Fruit fly (Drosophila melanogaster) whole organism, embryonic: ENCODE data around the gene sloth1.
A peak's percentile ranks its signal among the peaks of the same experiment; 100 is the strongest.

Experiments
- BEAF-32 ChIP-seq: fragments of 200-800 bp; sonication (Bioruptor generic); optimal IDR thresholded peaks from 3 replicates; lab custom pipeline; 2017; ENCODE audit warnings: missing biosample characterization, missing genetic modification characterization, mild to moderate bottlenecking, moderate library complexity, missing genetic modification reagents
- BtbVII ChIP-seq: fragments of 200-800 bp; sonication (Bioruptor generic); optimal IDR thresholded peaks from 3 replicates; lab custom pipeline; 2017; ENCODE audit warnings: missing biosample characterization, mild to moderate bottlenecking, missing genetic modification characterization
- CG10462 ChIP-seq: fragments of 200-800 bp; sonication (Bioruptor generic); optimal IDR thresholded peaks from 2 replicates; lab custom pipeline; 2016; ENCODE audit warnings: missing biosample characterization, missing genetic modification characterization
- CG12155 ChIP-seq: fragments of 200-800 bp; sonication (Bioruptor generic); optimal IDR thresholded peaks from 3 replicates; lab custom pipeline; 2016; ENCODE audit warnings: missing biosample characterization, missing genetic modification characterization
- CG12236 ChIP-seq: fragments of 200-800 bp; sonication (Bioruptor generic); optimal IDR thresholded peaks from 2 replicates; lab custom pipeline; 2016; ENCODE audit warnings: missing biosample characterization, missing genetic modification characterization
- CG13123 ChIP-seq: fragments of 200-800 bp; sonication (Bioruptor generic); optimal IDR thresholded peaks from 2 replicates; lab custom pipeline; 2016; ENCODE audit warnings: missing biosample characterization, missing genetic modification characterization
- CG13424 ChIP-seq: fragments of 200-800 bp; sonication (Bioruptor generic); optimal IDR thresholded peaks from 2 replicates; lab custom pipeline; 2019; ENCODE audit warnings: missing biosample characterization, mild to moderate bottlenecking, missing genetic modification characterization, moderate library complexity
- CG14667 ChIP-seq: fragments of 200-800 bp; sonication (Bioruptor generic); IDR thresholded peaks from 2 replicates; pipeline ENCODE4 v1.3.6; 2022; ENCODE audit warnings: missing biosample characterization, missing genetic modification characterization
- CG1529 ChIP-seq: fragments of 200-800 bp; sonication (Bioruptor generic); optimal IDR thresholded peaks from 3 replicates; lab custom pipeline; 2018; ENCODE audit warnings: missing biosample characterization, missing genetic modification characterization
- CG15696 ChIP-seq: fragments of 200-800 bp; sonication (Bioruptor generic); optimal IDR thresholded peaks from 2 replicates; lab custom pipeline; 2019; ENCODE audit warnings: missing biosample characterization, mild to moderate bottlenecking, missing genetic modification characterization, moderate library complexity
- CG1602 ChIP-seq: fragments of 200-800 bp; sonication (Bioruptor generic); optimal IDR thresholded peaks from 3 replicates; lab custom pipeline; 2016; ENCODE audit warnings: missing biosample characterization, missing genetic modification characterization
- CG16863 ChIP-seq: fragments of 200-800 bp; sonication (Bioruptor generic); optimal IDR thresholded peaks from 3 replicates; lab custom pipeline; 2016; ENCODE audit warnings: missing biosample characterization, missing genetic modification characterization
- CG1792 ChIP-seq: fragments of 200-800 bp; sonication (Bioruptor generic); optimal IDR thresholded peaks from 2 replicates; lab custom pipeline; 2016; ENCODE audit warnings: missing biosample characterization, missing genetic modification characterization
- CG2889 ChIP-seq: fragments of 200-800 bp; sonication (Bioruptor generic); IDR thresholded peaks from 3 replicates; pipeline ENCODE4 v1.3.6; 2022; ENCODE audit warnings: missing biosample characterization, missing genetic modification characterization
- CG33213 ChIP-seq: fragments of 200-800 bp; sonication (Bioruptor generic); optimal IDR thresholded peaks from 3 replicates; lab custom pipeline; 2016; ENCODE audit warnings: missing biosample characterization, missing genetic modification characterization
- CG4707 ChIP-seq: fragments of 200-800 bp; sonication (Bioruptor generic); optimal IDR thresholded peaks from 2 replicates; lab custom pipeline; 2018; ENCODE audit warnings: missing biosample characterization, mild to moderate bottlenecking, missing genetic modification characterization, moderate library complexity
- CG6175 ChIP-seq: fragments of 200-800 bp; sonication (Bioruptor generic); IDR thresholded peaks from 3 replicates; pipeline ENCODE4 v1.3.6; 2022; ENCODE audit warnings: missing biosample characterization, missing genetic modification characterization
- CG6683 ChIP-seq: fragments of 200-800 bp; sonication (Bioruptor generic); optimal IDR thresholded peaks from 2 replicates; lab custom pipeline; 2017; ENCODE audit warnings: missing biosample characterization, mild to moderate bottlenecking, missing genetic modification characterization, missing genetic modification reagents
- CG7556 ChIP-seq: fragments of 200-800 bp; sonication (Bioruptor generic); optimal IDR thresholded peaks from 2 replicates; lab custom pipeline; 2017; ENCODE audit warnings: missing biosample characterization, mild to moderate bottlenecking, missing genetic modification characterization
- CG8290 ChIP-seq, 3 experiments: fragments of 200-800 bp; sonication (Bioruptor generic); optimal IDR thresholded peaks; 2 replicates each; lab custom pipeline; 2016 to 2019; ENCODE audit warnings: missing biosample characterization in 3 of 3, missing genetic modification characterization in 3 of 3, mild to moderate bottlenecking in 2 of 3, moderate library complexity in 1 of 3
- CG8924 ChIP-seq: fragments of 200-800 bp; optimal IDR thresholded peaks from 3 replicates; lab custom pipeline; 2019; ENCODE audit warnings: missing biosample characterization, mild to moderate bottlenecking, missing genetic modification characterization, moderate library complexity
- CG9609 ChIP-seq: fragments of 200-800 bp; sonication (Bioruptor generic); optimal IDR thresholded peaks from 3 replicates; lab custom pipeline; 2016; ENCODE audit warnings: missing biosample characterization, missing genetic modification characterization
- Fer3 ChIP-seq: fragments of 200-800 bp; sonication (Bioruptor generic); optimal IDR thresholded peaks from 2 replicates; lab custom pipeline; 2018; ENCODE audit warnings: missing biosample characterization, mild to moderate bottlenecking, missing genetic modification characterization, moderate library complexity
- Hr78 ChIP-seq, 2 experiments: fragments of 200-800 bp in 1 of 2; fragments of >200 bp in 1 of 2; sonication (Bioruptor generic) in 1 of 2; optimal IDR thresholded peaks; 2 replicates each; lab custom pipeline; 2017 to 2019; ENCODE audit warnings: missing biosample characterization in 2 of 2, missing genetic modification characterization in 2 of 2, mild to moderate bottlenecking in 1 of 2, moderate library complexity in 1 of 2
- Mrtf ChIP-seq: fragments of 200-800 bp; sonication (Bioruptor generic); IDR thresholded peaks from 3 replicates; pipeline ENCODE4 v1.3.6; 2022; ENCODE audit warnings: missing biosample characterization, missing genetic modification characterization
- NC2α ChIP-seq: fragments of 200-800 bp; sonication (Bioruptor generic); optimal IDR thresholded peaks from 2 replicates; lab custom pipeline; 2016; ENCODE audit warnings: missing biosample characterization, missing genetic modification characterization
- Nf-YA ChIP-seq: fragments of 200-800 bp; sonication (Bioruptor generic); IDR thresholded peaks from 2 replicates; pipeline ENCODE4 v1.3.6; 2022; ENCODE audit warnings: missing biosample characterization, missing genetic modification characterization
- Poxn ChIP-seq: fragments of 200-800 bp; sonication (Bioruptor generic); IDR thresholded peaks from 2 replicates; pipeline ENCODE4 v1.3.6; 2022; ENCODE audit warnings: missing biosample characterization, missing genetic modification characterization
- Ptx1 ChIP-seq: fragments of 200-800 bp; sonication (Bioruptor generic); IDR thresholded peaks from 2 replicates; pipeline ENCODE4 v1.3.6; 2022; ENCODE audit warnings: missing biosample characterization, missing genetic modification characterization
- Stat92E ChIP-seq, 3 experiments: fragments of >200 bp in 2 of 3; fragments of 200-800 bp in 1 of 3; sonication (Bioruptor generic) in 1 of 3; optimal IDR thresholded peaks; 2 replicates each; lab custom pipeline; 2017 to 2019; ENCODE audit warnings: missing biosample characterization in 3 of 3, missing genetic modification characterization in 3 of 3, mild to moderate bottlenecking in 1 of 3, moderate library complexity in 1 of 3
- Xrp1 ChIP-seq: fragments of 200-800 bp; sonication (Bioruptor generic); IDR thresholded peaks from 2 replicates; pipeline ENCODE4 v1.3.6; 2022; ENCODE audit warnings: missing biosample characterization, missing genetic modification characterization
- YL-1 ChIP-seq: fragments of 200-800 bp; sonication (Bioruptor generic); optimal IDR thresholded peaks from 3 replicates; lab custom pipeline; 2017; ENCODE audit warnings: missing biosample characterization, mild to moderate bottlenecking, missing genetic modification characterization
- abd-A ChIP-seq: fragments of 200-800 bp; sonication (Bioruptor generic); optimal IDR thresholded peaks from 3 replicates; lab custom pipeline; 2019; ENCODE audit warnings: missing biosample characterization, mild to moderate bottlenecking, missing genetic modification characterization, moderate library complexity
- cas ChIP-seq: fragments of 200-800 bp; sonication (Bioruptor generic); IDR thresholded peaks from 2 replicates; pipeline ENCODE4 v1.3.6; 2022; ENCODE audit warnings: missing biosample characterization, missing genetic modification characterization
- chif ChIP-seq, 2 experiments: fragments of 200-800 bp; sonication (Bioruptor generic); optimal IDR thresholded peaks; 3 replicates each; lab custom pipeline; 2016; ENCODE audit warnings: missing biosample characterization in 2 of 2, missing genetic modification characterization in 2 of 2
- emc ChIP-seq: fragments of 200-800 bp; sonication (Bioruptor generic); optimal IDR thresholded peaks from 2 replicates; lab custom pipeline; 2016; ENCODE audit warnings: missing biosample characterization, missing genetic modification characterization
- esg ChIP-seq: fragments of 200-800 bp; sonication (Bioruptor generic); conservative IDR thresholded peaks from 2 replicates; pipeline ENCODE4 v1.3.6; 2022; ENCODE audit warnings: missing biosample characterization, missing genetic modification characterization
- ewg ChIP-seq: fragments of 200-800 bp; sonication (Bioruptor generic); optimal IDR thresholded peaks from 3 replicates; lab custom pipeline; 2017; ENCODE audit warnings: mild to moderate bottlenecking, missing biosample characterization, missing genetic modification reagents, missing genetic modification characterization
- eyg ChIP-seq: fragments of 200-800 bp; sonication (Bioruptor generic); optimal IDR thresholded peaks from 3 replicates; lab custom pipeline; 2016; ENCODE audit warnings: missing biosample characterization, missing genetic modification characterization
- hkb ChIP-seq, 2 experiments: fragments of 200-800 bp in 1 of 2; fragments of >200 bp in 1 of 2; sonication (Bioruptor generic) in 1 of 2; IDR thresholded peaks in 1 of 2; optimal IDR thresholded peaks in 1 of 2; 2 replicates each; pipeline versions ENCODE4 v1.3.6 to Lab custom; 2017 to 2022; ENCODE audit warnings: missing biosample characterization in 1 of 2, missing genetic modification characterization in 1 of 2
- jing ChIP-seq: fragments of 200-800 bp; sonication (Bioruptor generic); optimal IDR thresholded peaks from 2 replicates; lab custom pipeline; 2018; ENCODE audit warnings: missing biosample characterization, mild to moderate bottlenecking, missing genetic modification characterization
- lilli ChIP-seq: fragments of 200-800 bp; sonication (Bioruptor generic); optimal IDR thresholded peaks from 3 replicates; lab custom pipeline; 2016; ENCODE audit warnings: missing biosample characterization, missing genetic modification characterization
- pnt ChIP-seq: fragments of 200-800 bp; sonication (Bioruptor generic); optimal IDR thresholded peaks from 3 replicates; lab custom pipeline; 2016; ENCODE audit warnings: missing biosample characterization, missing genetic modification characterization
- sens-2 ChIP-seq: fragments of 200-800 bp; sonication (Bioruptor generic); IDR thresholded peaks from 2 replicates; pipeline ENCODE4 v1.3.6; 2022; ENCODE audit warnings: missing biosample characterization, missing genetic modification characterization
- shn ChIP-seq: fragments of 200-800 bp; sonication (Bioruptor generic); optimal IDR thresholded peaks from 3 replicates; lab custom pipeline; 2016; ENCODE audit warnings: missing biosample characterization, missing genetic modification characterization
- sob ChIP-seq: fragments of 200-800 bp; sonication (Bioruptor generic); IDR thresholded peaks from 2 replicates; pipeline ENCODE4 v1.3.6; 2022; ENCODE audit warnings: missing biosample characterization, missing genetic modification characterization
- stc ChIP-seq: fragments of 200-800 bp; sonication (Bioruptor generic); IDR thresholded peaks from 2 replicates; pipeline ENCODE4 v1.3.6; 2022; ENCODE audit warnings: missing biosample characterization, missing genetic modification characterization
- tio ChIP-seq: fragments of 200-800 bp; sonication (Bioruptor generic); optimal IDR thresholded peaks from 2 replicates; lab custom pipeline; 2017; ENCODE audit warnings: missing biosample characterization, missing genetic modification characterization, inconsistent platforms
- wor ChIP-seq: fragments of 200-800 bp; sonication (Bioruptor generic); IDR thresholded peaks from 2 replicates; pipeline ENCODE4 v1.3.6; 2022; ENCODE audit warnings: missing biosample characterization, missing genetic modification characterization
- zen2 ChIP-seq: fragments of 200-800 bp; sonication (Bioruptor generic); IDR thresholded peaks from 3 replicates; pipeline ENCODE4 v1.3.6; 2022; ENCODE audit warnings: missing biosample characterization, missing genetic modification characterization; ENCODE audit not compliant: partially characterized antibody

Gene sloth1

DNA sequence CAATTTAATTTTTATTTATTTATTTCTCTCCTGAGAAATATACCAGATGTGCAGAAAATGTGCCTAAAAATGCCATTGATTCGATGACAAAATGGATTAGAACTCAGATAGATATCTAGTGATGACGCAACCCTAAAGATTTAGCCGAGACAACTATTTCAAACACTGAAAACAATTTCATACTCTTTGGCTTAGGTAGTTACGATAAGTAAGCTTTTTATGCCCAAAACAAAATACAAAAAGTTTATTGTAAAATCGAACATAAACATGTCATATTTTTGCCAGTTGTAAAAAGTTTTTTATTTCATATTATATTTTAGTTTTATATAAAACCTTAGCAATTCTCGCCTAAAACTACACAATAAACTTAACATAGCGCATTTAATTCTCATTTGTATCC is 37.8 kb upstream of the sloth1 start, which contains the start of gene CG3040 (continued):
- TF ChIP-seq CG13424 = peak; percentile 39
- TF ChIP-seq sob (GFP tag; lab: Robert Waterston, UW) = 0 out of 2 replicates have a peak, but pooled peaks have one; percentile 37
- TF ChIP-seq hkb (optimal IDR thresholded peaks at IDR 0.05; lab: Kevin White, UChicago) = no peak
- peak; percentile 49; the same call in 1 of the 2 replicates for TF ChIP-seq hkb (GFP tag; IDR thresholded peaks at IDR 0.05; lab: Robert Waterston, UW)
- TF ChIP-seq Poxn (GFP tag; lab: Robert Waterston, UW) = no peak
- TF ChIP-seq pnt (GFP tag; lab: Kevin White, UChicago) = no peak
- TF ChIP-seq CG12155 (GFP tag; lab: Kevin White, UChicago) = peak; percentile 44
- TF ChIP-seq ewg = no peak
- TF ChIP-seq CG1792 = no peak
- TF ChIP-seq CG1602 = peak; percentile 37
- TF ChIP-seq cas (GFP tag; lab: Robert Waterston, UW) = no peak
- no peak for TF ChIP-seq CG14667 (GFP tag; lab: Robert Waterston, UW)
- TF ChIP-seq Hr78 (GFP tag; optimal IDR thresholded peaks at IDR 0.05; lab: Kevin White, UChicago) = no peak
- TF ChIP-seq abd-A (tag; lab: Kevin White, UChicago) = peak; percentile 15
- no peak for TF ChIP-seq CG2889 (GFP tag; lab: Robert Waterston, UW)
- no peak for TF ChIP-seq CG1529 (GFP tag; lab: Kevin White, UChicago)
- TF ChIP-seq Fer3 (tag; lab: Kevin White, UChicago) = peak; percentile 26
- no peak for TF ChIP-seq CG9609 (GFP tag; lab: Kevin White, UChicago)
- no peak for TF ChIP-seq CG16863 (GFP tag; lab: Kevin White, UChicago)
- TF ChIP-seq BEAF-32 (GFP tag; lab: Kevin White, UChicago) = peak; percentile 35
- TF ChIP-seq YL-1 (GFP tag; lab: Kevin White, UChicago) = peak; percentile 70
- peak; percentile 20 for TF ChIP-seq CG7556 (GFP tag; lab: Kevin White, UChicago)
- no peak for TF ChIP-seq CG13123 (GFP tag; lab: Kevin White, UChicago)
- TF ChIP-seq Nf-YA = no peak
- TF ChIP-seq CG4707 (GFP tag; lab: Kevin White, UChicago) = no peak
- no peak for TF ChIP-seq BtbVII
- no peak for TF ChIP-seq emc (GFP tag; lab: Kevin White, UChicago)
- peak; percentile 39 for TF ChIP-seq CG33213 (GFP tag; lab: Kevin White, UChicago)
- no peak for TF ChIP-seq esg (GFP tag; lab: Robert Waterston, UW)
- TF ChIP-seq CG8290 (GFP tag; optimal IDR thresholded peaks at IDR 0.05; lab: Kevin White, UChicago) = peak; percentile 5
- TF ChIP-seq CG8290 (tag; optimal IDR thresholded peaks at IDR 0.05; lab: Kevin White, UChicago) = peak in 1 of 2 experiments; percentile 70
- TF ChIP-seq jing (GFP tag; lab: Kevin White, UChicago) = no peak
- TF ChIP-seq sens-2 = no peak
- no peak for TF ChIP-seq zen2 (GFP tag; lab: Robert Waterston, UW)
- TF ChIP-seq CG6175 = no peak
- peak; percentile 17 for TF ChIP-seq CG15696 (tag; lab: Kevin White, UChicago)
- peak; percentile 41; the same call in 1 of the 2 replicates for TF ChIP-seq stc
- peak; percentile 52 for TF ChIP-seq lilli
- no peak for TF ChIP-seq NC2α (GFP tag; lab: Kevin White, UChicago)
- no peak for TF ChIP-seq CG12236
- TF ChIP-seq Stat92E (GFP tag; optimal IDR thresholded peaks at IDR 0.05; lab: Kevin White, UChicago) = no peak
- no peak for TF ChIP-seq CG10462 (GFP tag; lab: Kevin White, UChicago)
- TF ChIP-seq chif (GFP tag; optimal IDR thresholded peaks at IDR 0.05; lab: Kevin White, UChicago) = peak in 1 of 2 experiments; percentile 23
- no peak for TF ChIP-seq tio (GFP tag; lab: Kevin White, UChicago)
- TF ChIP-seq Mrtf (GFP tag; lab: Robert Waterston, UW) = no peak
- TF ChIP-seq Xrp1 = peak; percentile 50
- TF ChIP-seq Ptx1 (GFP tag; lab: Robert Waterston, UW) = peak; percentile 36; the same call in 1 of the 2 replicates
- TF ChIP-seq shn (GFP tag; lab: Kevin White, UChicago) = no peak
- no peak for TF ChIP-seq eyg (GFP tag; lab: Kevin White, UChicago)
- TF ChIP-seq CG8924 (tag; lab: Kevin White, UChicago) = peak; percentile 42
- TF ChIP-seq CG6683 (GFP tag; lab: Kevin White, UChicago) = no peak
- no peak for TF ChIP-seq wor
